Worm (Caenorhabditis elegans): ENCODE measurements around the gene nape-2.

The nape-2 gene

ce11 chrIV:3740830-3741477 lies 2.2 kb upstream of the nape-2 start, which contains the start of gene nape-1 (continued):
- TF ChIP-seq ceh-62 (tag; optimal IDR thresholded peaks at IDR 0.05) (no peak), set-16 (GFP tag; IDR thresholded peaks at IDR 0.05) (no peak), php-3 (GFP tag; IDR thresholded peaks at IDR 0.05) (no peak), lin-38 (GFP tag; IDR thresholded peaks at IDR 0.05) (peak; percentile 72), nhr-11 (tag; optimal IDR thresholded peaks at IDR 0.05) (no peak), nhr-28 (tag; optimal IDR thresholded peaks at IDR 0.05) (peak; percentile 94), hlh-11 (tag; optimal IDR thresholded peaks at IDR 0.05) (peak; percentile 80), spr-1 (tag; optimal IDR thresholded peaks at IDR 0.05) (no peak), dmd-8 (GFP tag; IDR thresholded peaks at IDR 0.05) (no peak), lin-39 (tag; optimal IDR thresholded peaks at IDR 0.05) (no peak), ZK546.5 (tag; optimal IDR thresholded peaks at IDR 0.05) (no peak), nhr-25 (tag; optimal IDR thresholded peaks at IDR 0.05; ENCODE audit: borderline replicate concordance, insufficient read depth) (no peak), gei-8 (GFP tag; optimal IDR thresholded peaks at IDR 0.05) (no peak), lim-7 (GFP tag; IDR thresholded peaks at IDR 0.05) (no peak), nhr-77 (tag; optimal IDR thresholded peaks at IDR 0.05) (peak; percentile 29), saeg-2 (GFP tag; IDR thresholded peaks at IDR 0.05) (no peak), unc-39 (tag; optimal IDR thresholded peaks at IDR 0.05) (no peak), fos-1 (tag; optimal IDR thresholded peaks at IDR 0.05) (no peak), cey-2 (tag; optimal IDR thresholded peaks at IDR 0.05; ENCODE audit: borderline replicate concordance, insufficient read depth) (no peak), dmd-9 (GFP tag; IDR thresholded peaks at IDR 0.05) (no peak), R02D3.7 (tag; optimal IDR thresholded peaks at IDR 0.05) (no peak), nhr-102 (tag; optimal IDR thresholded peaks at IDR 0.05) (no peak), mxl-3 (GFP tag; optimal IDR thresholded peaks at IDR 0.05) (peak; percentile 55), lin-29 (GFP tag; IDR thresholded peaks at IDR 0.05) (no peak), aha-1 (tag) (peak; percentile 93), hmg-1.1 (GFP tag; IDR thresholded peaks at IDR 0.05) (peak; percentile 47; the same call in 1 of the 2 replicates), mes-2 (tag; optimal IDR thresholded peaks at IDR 0.05; ENCODE audit: poor library complexity, severe bottlenecking) (peak; percentile 57), daf-19 (GFP tag; conservative IDR thresholded peaks at IDR 0.05) (no peak), ceh-28 (tag; optimal IDR thresholded peaks at IDR 0.05) (no peak), ztf-7 (tag; optimal IDR thresholded peaks at IDR 0.05) (no peak), nhr-111 (GFP tag; optimal IDR thresholded peaks at IDR 0.05) (no peak), pqm-1 (tag; optimal IDR thresholded peaks at IDR 0.05) (peak; percentile 49), F44E2.7 (GFP tag; IDR thresholded peaks at IDR 0.05) (no peak), ZK337.2 (GFP tag; IDR thresholded peaks at IDR 0.05) (no peak), zip-2 (tag; optimal IDR thresholded peaks at IDR 0.05) (no peak), rbr-2 (tag; optimal IDR thresholded peaks at IDR 0.05) (peak; percentile 12), egl-43 (GFP tag; IDR thresholded peaks at IDR 0.05) (peak; percentile 52; the same call in 1 of the 2 replicates), T20F7.1 (GFP tag; optimal IDR thresholded peaks at IDR 0.05) (no peak), ces-1 (GFP tag; optimal IDR thresholded peaks at IDR 0.05) (no peak), vab-7 (GFP tag; IDR thresholded peaks at IDR 0.05) (no peak), unc-62 (GFP tag; optimal IDR thresholded peaks at IDR 0.05 in 1 of 2) (no peak), unc-62 (tag; optimal IDR thresholded peaks at IDR 0.05) (no peak), ceh-20 (GFP tag; IDR thresholded peaks at IDR 0.05) (no peak), pha-4 (GFP tag; IDR thresholded peaks at IDR 0.05) (peak; percentile 64; the same call in 1 of the 2 replicates), pha-4 (tag; optimal IDR thresholded peaks at IDR 0.05) (peak; percentile 92), unc-130 (GFP tag; optimal IDR thresholded peaks at IDR 0.05) (no peak), zfp-3 (GFP tag; conservative IDR thresholded peaks at IDR 0.05) (no peak), lsy-2 (tag; optimal IDR thresholded peaks at IDR 0.05) (peak in 1 of 2 experiments; percentile 62), ama-1 (optimal IDR thresholded peaks at IDR 0.05) (no peak), mdl-1 (tag; optimal IDR thresholded peaks at IDR 0.05) (peak in 1 of 2 experiments; percentile 80), T26A8.4 (GFP tag; IDR thresholded peaks at IDR 0.05) (peak; percentile 35)
